In the genomic region with DNA sequence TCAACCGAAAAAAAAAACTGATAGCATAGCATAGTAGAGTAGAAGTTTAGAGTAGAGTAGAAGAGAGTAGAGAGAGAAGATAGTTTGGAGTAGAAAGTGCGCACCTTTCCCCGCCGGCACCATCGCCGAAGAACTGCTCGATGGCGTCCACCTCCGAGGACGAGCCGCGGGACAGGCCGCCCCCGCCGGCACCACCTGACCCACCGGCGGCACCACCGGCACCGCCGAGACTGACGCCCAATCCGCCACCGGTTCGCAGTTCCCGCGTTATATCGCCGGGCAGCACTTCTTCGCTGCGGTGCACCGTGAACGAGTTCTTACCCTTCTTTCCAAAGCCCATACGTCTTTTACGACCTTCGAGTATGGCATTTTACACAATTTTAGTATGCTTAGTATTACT, we compare ENCODE assay signal across 2 fruit fly cellular contexts.
TF ChIP-seq lines count a peak whose summit lies in the region.

No protein-coding gene starts in this region.

- no peak for TF ChIP-seq CTCF in whole organism, embryonic (GFP tag; optimal IDR thresholded peaks at IDR 0.05; lab: Kevin White, UChicago)

TF ChIP-seq in whole organism, embryonic, 481 proteins besides CTCF, POLR2A, EP300 and RAD21:
- TF ChIP-seq CG13123 (GFP tag; optimal IDR thresholded peaks at IDR 0.05; lab: Kevin White, UChicago) (no peak), danr (GFP tag; IDR thresholded peaks at IDR 0.05; lab: Robert Waterston, UW) (no peak), kni (GFP tag; optimal IDR thresholded peaks at IDR 0.05; lab: Kevin White, UChicago) (no peak), Hr39 (optimal IDR thresholded peaks at IDR 0.05; lab: Kevin White, UChicago) (peak; percentile 27), Dek (tag; optimal IDR thresholded peaks at IDR 0.05; lab: Kevin White, UChicago) (no peak), CG3726 (GFP tag; IDR thresholded peaks at IDR 0.05; lab: Robert Waterston, UW) (0 out of 3 replicates have a peak, but pooled peaks have one; percentile 46), TFAM (GFP tag; optimal IDR thresholded peaks at IDR 0.05; lab: Kevin White, UChicago) (no peak), crp (GFP tag; optimal IDR thresholded peaks at IDR 0.05; lab: Kevin White, UChicago) (no peak), ATbp (GFP tag; optimal IDR thresholded peaks at IDR 0.05; lab: Kevin White, UChicago) (no peak)

TF ChIP-seq in whole organism, wandering third instar larva, 38 proteins besides CTCF, POLR2A, EP300 and RAD21:
- peak; percentile 97 for TF ChIP-seq Dfd (GFP tag; optimal IDR thresholded peaks at IDR 0.05; lab: Kevin White, UChicago)
- no peak for TF ChIP-seq sage (GFP tag; optimal IDR thresholded peaks at IDR 0.05; lab: Kevin White, UChicago)
- no peak for TF ChIP-seq CrebA (GFP tag; optimal IDR thresholded peaks at IDR 0.05; lab: Kevin White, UChicago; ENCODE audit: borderline replicate concordance)
- no peak for TF ChIP-seq Jra (GFP tag; optimal IDR thresholded peaks at IDR 0.05; lab: Kevin White, UChicago)

Comparison
In these comparisons a context has a peak if more than half of its experiments do, and no peak if none do; other contexts are left out.
1. Of the 10 proteins assayed by ChIP-seq in both whole organism, embryonic and whole organism, wandering third instar larva: peak only in whole organism, embryonic: none; only in whole organism, wandering third instar larva: Dfd; in both: none; in neither: 9.